Worm (Caenorhabditis elegans): ENCODE data around the gene F09E5.14.

Gene F09E5.14

DNA sequence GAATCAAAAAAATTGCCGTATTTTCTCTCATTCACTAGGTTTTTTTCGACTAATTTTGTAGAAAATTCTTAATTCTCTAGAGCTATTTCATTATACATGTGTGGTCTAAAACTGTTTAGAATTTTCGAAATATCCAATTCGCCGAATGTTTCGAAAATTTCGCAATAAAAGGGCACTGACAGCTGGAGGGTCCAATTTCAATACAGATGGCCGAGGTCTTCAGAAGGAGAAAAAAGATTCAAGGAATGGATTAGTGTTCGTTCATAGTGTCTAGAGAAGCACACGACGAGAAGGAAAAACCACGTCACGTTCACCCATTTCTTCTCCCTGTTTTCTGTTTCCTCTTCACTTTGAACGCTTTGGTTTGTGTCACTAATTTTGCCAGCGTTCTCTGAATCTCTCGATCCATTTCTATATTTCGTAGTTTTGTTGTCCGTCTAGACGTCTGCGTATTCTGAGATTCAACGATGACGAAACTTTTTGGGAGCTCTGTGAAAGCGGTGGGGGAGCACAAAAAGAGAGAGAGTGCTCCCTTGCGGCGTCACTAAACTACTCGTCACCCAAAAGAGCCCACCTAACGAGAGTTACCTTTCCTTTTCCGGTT lies 18.5 kb downstream of the F09E5.14 start (continued):
- TF ChIP-seq pag-3 (tag; optimal IDR thresholded peaks at IDR 0.05; ENCODE audit: borderline replicate concordance, insufficient read depth) (no peak), irx-1 (tag; optimal IDR thresholded peaks at IDR 0.05) (peak; percentile 48), sup-37 (GFP tag; optimal IDR thresholded peaks at IDR 0.05) (no peak), nhr-20 (tag; optimal IDR thresholded peaks at IDR 0.05) (peak; percentile 49), egl-13 (tag; optimal IDR thresholded peaks at IDR 0.05) (peak; percentile 35), sptf-1 (tag; optimal IDR thresholded peaks at IDR 0.05) (no peak), tbx-2 (tag; optimal IDR thresholded peaks at IDR 0.05) (peak; percentile 52), efl-3 (GFP tag; optimal IDR thresholded peaks at IDR 0.05) (no peak), unc-86 (tag; optimal IDR thresholded peaks at IDR 0.05) (peak; percentile 40), ets-5 (GFP tag; IDR thresholded peaks at IDR 0.05) (no peak), vab-15 (tag; optimal IDR thresholded peaks at IDR 0.05) (no peak), fkh-4 (tag; optimal IDR thresholded peaks at IDR 0.05; ENCODE audit: borderline replicate concordance) (no peak), unc-30 (tag; optimal IDR thresholded peaks at IDR 0.05) (no peak), isw-1 (GFP tag; IDR thresholded peaks at IDR 0.05) (peak; percentile 33), C04F5.9 (tag; optimal IDR thresholded peaks at IDR 0.05) (no peak), nhr-76 (tag; optimal IDR thresholded peaks at IDR 0.05) (no peak), sox-4 (tag; optimal IDR thresholded peaks at IDR 0.05) (no peak), ceh-63 (GFP tag; optimal IDR thresholded peaks at IDR 0.05) (no peak), F16B12.6 (tag; optimal IDR thresholded peaks at IDR 0.05) (no peak), lin-14 (GFP tag; optimal IDR thresholded peaks at IDR 0.05) (peak; percentile 95), hpl-2 (GFP tag; optimal IDR thresholded peaks at IDR 0.05) (no peak), mep-1 (tag; optimal IDR thresholded peaks at IDR 0.05) (peak; percentile 62), nhr-237 (tag; optimal IDR thresholded peaks at IDR 0.05) (peak; percentile 18), nhr-11 (tag; optimal IDR thresholded peaks at IDR 0.05) (no peak), nhr-12 (tag; optimal IDR thresholded peaks at IDR 0.05) (no peak), ces-1 (GFP tag; optimal IDR thresholded peaks at IDR 0.05) (no peak), pqm-1 (tag; optimal IDR thresholded peaks at IDR 0.05) (no peak), alr-1 (tag; optimal IDR thresholded peaks at IDR 0.05; ENCODE audit: borderline replicate concordance) (no peak), elt-3 (tag; optimal IDR thresholded peaks at IDR 0.05) (peak in 1 of 6 experiments; percentile 58), ztf-11 (tag; optimal IDR thresholded peaks at IDR 0.05) (no peak), dsc-1 (tag; optimal IDR thresholded peaks at IDR 0.05) (peak; percentile 52), lin-39 (tag; optimal IDR thresholded peaks at IDR 0.05) (no peak), ceh-90 (tag; optimal IDR thresholded peaks at IDR 0.05) (no peak), nhr-77 (tag; optimal IDR thresholded peaks at IDR 0.05) (peak; percentile 64), lin-13 (GFP tag; optimal IDR thresholded peaks at IDR 0.05) (peak; percentile 17), mdl-1 (tag; optimal IDR thresholded peaks at IDR 0.05) (peak in 1 of 2 experiments; percentile 67), lin-35 (GFP tag; optimal IDR thresholded peaks at IDR 0.05) (peak in 1 of 2 experiments; percentile 53), ceh-8 (GFP tag; optimal IDR thresholded peaks at IDR 0.05) (peak; percentile 50), lsy-2 (tag; optimal IDR thresholded peaks at IDR 0.05) (peak; percentile 31 to 78), rnt-1 (tag; optimal IDR thresholded peaks at IDR 0.05) (peak; percentile 69), hlh-17 (GFP tag; optimal IDR thresholded peaks at IDR 0.05; ENCODE audit: borderline replicate concordance) (no peak), nhr-84 (tag; optimal IDR thresholded peaks at IDR 0.05) (no peak), C16A3.4 (tag; optimal IDR thresholded peaks at IDR 0.05) (peak; percentile 19), nhr-71 (tag; optimal IDR thresholded peaks at IDR 0.05) (peak; percentile 85), zip-4 (GFP tag; optimal IDR thresholded peaks at IDR 0.05) (peak; percentile 38)
